In the genomic region with DNA sequence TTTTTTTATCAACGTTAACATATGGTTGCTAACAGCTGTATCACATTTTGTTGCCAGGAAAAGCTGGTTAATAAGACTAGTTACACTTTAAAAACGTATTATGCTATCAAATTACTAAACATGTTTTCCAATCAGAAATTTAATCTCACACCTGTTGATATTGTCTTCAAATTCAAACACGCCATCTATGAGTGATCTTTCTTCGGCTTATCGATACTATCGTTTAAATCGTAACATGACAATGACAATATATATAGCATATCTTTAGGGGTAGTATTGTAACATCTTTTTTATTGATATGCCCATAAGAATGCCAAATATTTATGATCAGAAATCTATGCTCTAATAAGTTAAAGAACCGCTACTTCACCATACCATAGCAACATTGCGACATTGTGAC, we compare ENCODE assay signal across 5 fruit fly cellular contexts.
A peak's percentile ranks its signal among the peaks of the same experiment; 100 is the strongest.
TF ChIP-seq lines count a peak whose summit lies in the region.

No protein-coding gene starts in this region.

- peak; percentile 85 to 87 for TF ChIP-seq CTCF in S2 (optimal IDR thresholded peaks at IDR 0.05; lab: Kevin White, UChicago)
- TF ChIP-seq CTCF in whole organism, embryonic (GFP tag; optimal IDR thresholded peaks at IDR 0.05; lab: Kevin White, UChicago): peak; percentile 94

TF ChIP-seq in whole organism, adult, 20 proteins besides CTCF, POLR2A, EP300 and RAD21:
- peak; percentile 70 for TF ChIP-seq kay (GFP tag; lab: Kevin White, UChicago; ENCODE audit: borderline replicate concordance)
- no peak for TF ChIP-seq tj (GFP tag; optimal IDR thresholded peaks at IDR 0.05; lab: Kevin White, UChicago)
- peak; percentile 7 for TF ChIP-seq bab1 (GFP tag; optimal IDR thresholded peaks at IDR 0.05; lab: Kevin White, UChicago)
- TF ChIP-seq CG12768 (GFP tag; optimal IDR thresholded peaks at IDR 0.05; lab: Kevin White, UChicago): no peak
- TF ChIP-seq Hr96 (GFP tag; optimal IDR thresholded peaks at IDR 0.05; lab: Kevin White, UChicago): peak; percentile 15

TF ChIP-seq in whole organism, embryonic, 481 proteins besides CTCF, POLR2A, EP300 and RAD21 (continues in another document):
- TF ChIP-seq CG31441 (GFP tag; IDR thresholded peaks at IDR 0.05; lab: Robert Waterston, UW) (no peak), dimm (GFP tag; IDR thresholded peaks at IDR 0.05; lab: Robert Waterston, UW) (no peak), Bgb (GFP tag; IDR thresholded peaks at IDR 0.05; lab: Robert Waterston, UW; ENCODE audit: partially characterized antibody) (peak; percentile 72), Atf3 (GFP tag; optimal IDR thresholded peaks at IDR 0.05; lab: Kevin White, UChicago) (no peak), pho (GFP tag; optimal IDR thresholded peaks at IDR 0.05; lab: Kevin White, UChicago) (no peak), Sry-δ (GFP tag; optimal IDR thresholded peaks at IDR 0.05; lab: Kevin White, UChicago) (peak; percentile 29), Dll (GFP tag; IDR thresholded peaks at IDR 0.05; lab: Robert Waterston, UW; ENCODE audit: partially characterized antibody) (peak; percentile 73), row (GFP tag; IDR thresholded peaks at IDR 0.05; lab: Robert Waterston, UW) (no peak), tap (tag; optimal IDR thresholded peaks at IDR 0.05; lab: Kevin White, UChicago) (peak; percentile 28), slp2 (GFP tag; optimal IDR thresholded peaks at IDR 0.05; lab: Kevin White, UChicago) (no peak), so (GFP tag; IDR thresholded peaks at IDR 0.05; lab: Robert Waterston, UW) (peak; percentile 66; the same call in 2 of the 3 replicates), CG13894 (tag; optimal IDR thresholded peaks at IDR 0.05; lab: Kevin White, UChicago) (peak; percentile 9), vnd (GFP tag; IDR thresholded peaks at IDR 0.05; lab: Robert Waterston, UW; ENCODE audit: partially characterized antibody) (peak; percentile 41; the same call in 1 of the 3 replicates), CG10267 (tag; optimal IDR thresholded peaks at IDR 0.05; lab: Kevin White, UChicago) (peak; percentile 7), stwl (tag; optimal IDR thresholded peaks at IDR 0.05; lab: Kevin White, UChicago) (peak; percentile 77), kah (GFP tag; optimal IDR thresholded peaks at IDR 0.05; lab: Kevin White, UChicago) (peak; percentile 97), Dip2 (GFP tag; IDR thresholded peaks at IDR 0.05; lab: Robert Waterston, UW) (peak; percentile 92), CG13287 (GFP tag; IDR thresholded peaks at IDR 0.05; lab: Robert Waterston, UW; ENCODE audit: partially characterized antibody) (peak; percentile 83), Pdp1 (GFP tag; optimal IDR thresholded peaks at IDR 0.05; lab: Kevin White, UChicago) (peak in 1 of 2 experiments; percentile 41), BEAF-32 (GFP tag; optimal IDR thresholded peaks at IDR 0.05; lab: Kevin White, UChicago) (peak; percentile 72), CG11504 (tag; optimal IDR thresholded peaks at IDR 0.05; lab: Kevin White, UChicago) (peak; percentile 95), grn (GFP tag; optimal IDR thresholded peaks at IDR 0.05; lab: Kevin White, UChicago) (peak; percentile 61), CG10979 (tag; optimal IDR thresholded peaks at IDR 0.05; lab: Kevin White, UChicago) (peak; percentile 53), CG2129 (GFP tag; IDR thresholded peaks at IDR 0.05; lab: Robert Waterston, UW; ENCODE audit: partially characterized antibody) (peak; percentile 44), CG6791 (GFP tag; IDR thresholded peaks at IDR 0.05; lab: Robert Waterston, UW; ENCODE audit: partially characterized antibody) (peak; percentile 72)

TF ChIP-seq in whole organism, prepupa, 60 proteins besides CTCF, POLR2A, EP300 and RAD21:
- TF ChIP-seq svp (GFP tag; lab: Kevin White, UChicago): no peak
- TF ChIP-seq dsx (GFP tag; optimal IDR thresholded peaks at IDR 0.05; lab: Kevin White, UChicago; ENCODE audit: poor library complexity, severe bottlenecking): peak; percentile 32
- TF ChIP-seq acj6 (GFP tag; optimal IDR thresholded peaks at IDR 0.05; lab: Kevin White, UChicago): no peak
- peak; percentile 29 for TF ChIP-seq Eip78C (GFP tag; lab: Kevin White, UChicago)

TF ChIP-seq in whole organism, wandering third instar larva, 38 proteins besides CTCF, POLR2A, EP300 and RAD21:
- TF ChIP-seq rgr (GFP tag; optimal IDR thresholded peaks at IDR 0.05; lab: Kevin White, UChicago) (no peak), CG9705 (GFP tag; optimal IDR thresholded peaks at IDR 0.05; lab: Kevin White, UChicago) (no peak), Hr83 (GFP tag; optimal IDR thresholded peaks at IDR 0.05; lab: Kevin White, UChicago; ENCODE audit: poor library complexity, severe bottlenecking) (no peak), foxo (GFP tag; optimal IDR thresholded peaks at IDR 0.05; lab: Kevin White, UChicago) (no peak), dsf (GFP tag; optimal IDR thresholded peaks at IDR 0.05; lab: Kevin White, UChicago; ENCODE audit: borderline replicate concordance) (no peak), sage (GFP tag; optimal IDR thresholded peaks at IDR 0.05; lab: Kevin White, UChicago) (no peak), Myc (optimal IDR thresholded peaks at IDR 0.05; lab: Kevin White, UChicago) (peak; percentile 62)
